Fruit fly (Drosophila melanogaster): ENCODE data around the gene Ref1.

The Ref1 gene

DNA sequence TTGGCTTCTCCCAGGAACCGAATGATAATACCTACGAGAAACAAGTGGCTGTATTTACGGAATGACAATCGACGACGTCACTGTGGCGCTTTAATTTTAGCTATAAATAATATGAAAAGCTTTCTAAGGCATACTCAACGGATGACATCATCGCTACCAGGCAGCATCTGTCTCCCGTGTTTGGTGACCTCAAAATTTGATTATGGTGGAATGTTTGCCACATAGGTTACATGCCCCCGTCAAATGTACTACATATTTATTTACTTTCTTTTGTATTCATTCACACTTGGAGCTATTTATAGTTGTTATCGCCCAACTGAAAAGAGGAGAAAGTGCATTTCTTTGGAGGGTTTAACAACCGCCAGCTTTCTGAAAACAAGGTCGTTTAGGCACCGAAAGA lies 13.9 kb downstream of the Ref1 start (continued):
- TF ChIP-seq CG8281 (tag; optimal IDR thresholded peaks at IDR 0.05) (peak; percentile 4), C15 (GFP tag; IDR thresholded peaks at IDR 0.05) (no peak), inv (GFP tag; IDR thresholded peaks at IDR 0.05; ENCODE audit: partially characterized antibody) (no peak), Blimp-1 (GFP tag; optimal IDR thresholded peaks at IDR 0.05) (peak; percentile 27), CG17328 (GFP tag; IDR thresholded peaks at IDR 0.05) (no peak), org-1 (GFP tag; optimal IDR thresholded peaks at IDR 0.05) (no peak), klu (GFP tag; IDR thresholded peaks at IDR 0.05) (no peak), CG10654 (GFP tag; optimal IDR thresholded peaks at IDR 0.05) (no peak), sd (tag; optimal IDR thresholded peaks at IDR 0.05) (peak; percentile 89), Hr78 (GFP tag; optimal IDR thresholded peaks at IDR 0.05) (peak in 1 of 2 experiments; percentile 72), CG6175 (GFP tag; IDR thresholded peaks at IDR 0.05) (no peak), CG11560 (tag; IDR thresholded peaks at IDR 0.05) (no peak), CG12236 (GFP tag; optimal IDR thresholded peaks at IDR 0.05) (no peak), sisA (GFP tag; IDR thresholded peaks at IDR 0.05) (no peak), CG9215 (GFP tag; IDR thresholded peaks at IDR 0.05) (no peak), CG13424 (tag; optimal IDR thresholded peaks at IDR 0.05) (no peak), BtbVII (GFP tag; optimal IDR thresholded peaks at IDR 0.05) (peak; percentile 4), Rfx (GFP tag; IDR thresholded peaks at IDR 0.05) (no peak), Med (GFP tag) (no peak), vnd (GFP tag; IDR thresholded peaks at IDR 0.05; ENCODE audit: partially characterized antibody) (no peak), nerfin-2 (GFP tag; IDR thresholded peaks at IDR 0.05; ENCODE audit: partially characterized antibody) (no peak), ken (GFP tag; IDR thresholded peaks at IDR 0.05) (0 out of 3 replicates have a peak, but pooled peaks have one; percentile 32)

DNA sequence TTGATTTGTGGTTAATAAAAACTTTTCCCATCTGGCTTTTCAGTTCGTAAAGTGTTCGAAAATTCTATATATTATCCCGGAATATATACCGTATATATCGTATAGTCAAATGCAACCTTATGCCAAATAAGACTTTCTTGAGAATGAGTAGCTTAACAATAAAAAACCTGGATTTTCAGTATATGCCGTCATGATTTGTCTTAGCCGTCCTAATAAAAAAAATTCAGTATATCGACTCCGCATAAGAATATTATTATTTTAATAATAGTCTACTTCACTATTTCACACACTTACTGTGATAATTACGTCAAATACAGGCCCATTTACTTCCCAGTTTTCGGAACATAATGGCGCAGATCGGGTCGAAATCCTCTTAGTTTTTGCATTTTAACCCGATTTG lies 18.3 kb downstream of the Ref1 start, which contains the start of gene Mst84B:
Mst84B (plus strand) TSS at position 301 of the 400 bp plus-strand sequence.
- no peak for TF ChIP-seq Drgx (GFP tag; IDR thresholded peaks at IDR 0.05)
- TF ChIP-seq CG11456 (GFP tag; IDR thresholded peaks at IDR 0.05) = no peak
- TF ChIP-seq CG18599 (GFP tag; optimal IDR thresholded peaks at IDR 0.05) = no peak
- TF ChIP-seq vfl (GFP tag; optimal IDR thresholded peaks at IDR 0.05) = no peak
- no peak for TF ChIP-seq Hsf (GFP tag; optimal IDR thresholded peaks at IDR 0.05)
- no peak for TF ChIP-seq CG6272 (GFP tag; IDR thresholded peaks at IDR 0.05)
- no peak for TF ChIP-seq cwo (GFP tag; optimal IDR thresholded peaks at IDR 0.05)
- no peak for TF ChIP-seq E2f1 (GFP tag; IDR thresholded peaks at IDR 0.05)
- TF ChIP-seq TFAM (GFP tag; optimal IDR thresholded peaks at IDR 0.05) = no peak
- TF ChIP-seq CG6654 (GFP tag; optimal IDR thresholded peaks at IDR 0.05) = no peak
- TF ChIP-seq CG7271 (tag; optimal IDR thresholded peaks at IDR 0.05) = no peak
- TF ChIP-seq Meics (GFP tag; optimal IDR thresholded peaks at IDR 0.05) = no peak
- no peak for TF ChIP-seq Usf (GFP tag; optimal IDR thresholded peaks at IDR 0.05)
- TF ChIP-seq inv (GFP tag; IDR thresholded peaks at IDR 0.05; ENCODE audit: partially characterized antibody) = no peak
- no peak for TF ChIP-seq CG10565 (GFP tag; optimal IDR thresholded peaks at IDR 0.05)
- TF ChIP-seq gro (GFP tag; optimal IDR thresholded peaks at IDR 0.05) = no peak
- no peak for TF ChIP-seq CG9215 (GFP tag; IDR thresholded peaks at IDR 0.05)
- no peak for TF ChIP-seq CG3407 (GFP tag; optimal IDR thresholded peaks at IDR 0.05)

DNA sequence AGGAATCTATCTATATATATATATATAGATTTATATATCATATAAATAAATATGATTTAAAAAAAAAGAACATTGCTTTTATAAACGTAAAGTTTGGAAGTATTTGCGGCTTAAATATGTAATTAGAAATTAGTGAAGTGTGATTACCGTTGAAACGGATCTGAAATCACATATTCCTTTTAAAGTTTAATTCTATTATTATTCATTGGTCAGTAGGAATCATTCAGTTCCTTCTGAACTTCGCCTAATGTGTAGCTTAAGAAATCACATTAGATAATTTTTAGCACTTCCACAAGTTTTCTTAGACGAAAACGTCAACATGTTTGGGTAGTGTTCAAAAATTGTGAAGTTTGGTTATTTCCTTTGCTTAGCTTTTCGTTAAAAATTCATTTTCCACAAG lies 19.7 kb downstream of the Ref1 start, which contains the start of gene djl:
djl (plus strand) TSS at position 301 of the 400 bp plus-strand sequence.
- TF ChIP-seq Bgb (GFP tag; IDR thresholded peaks at IDR 0.05; ENCODE audit: partially characterized antibody) (no peak), her (GFP tag; optimal IDR thresholded peaks at IDR 0.05) (no peak), CG15269 (tag; optimal IDR thresholded peaks at IDR 0.05) (no peak), repo (GFP tag; optimal IDR thresholded peaks at IDR 0.05) (no peak), lbe (GFP tag; optimal IDR thresholded peaks at IDR 0.05) (no peak), CG8388 (GFP tag; optimal IDR thresholded peaks at IDR 0.05) (no peak), chn (GFP tag; optimal IDR thresholded peaks at IDR 0.05) (no peak), CG1233 (GFP tag; optimal IDR thresholded peaks at IDR 0.05) (no peak), CG14710 (tag; optimal IDR thresholded peaks at IDR 0.05) (no peak), Adf1 (GFP tag; IDR thresholded peaks at IDR 0.05) (no peak)

All from whole organism, embryonic.